Worm (Caenorhabditis elegans): ENCODE data around the gene C17F4.8.

DNA sequence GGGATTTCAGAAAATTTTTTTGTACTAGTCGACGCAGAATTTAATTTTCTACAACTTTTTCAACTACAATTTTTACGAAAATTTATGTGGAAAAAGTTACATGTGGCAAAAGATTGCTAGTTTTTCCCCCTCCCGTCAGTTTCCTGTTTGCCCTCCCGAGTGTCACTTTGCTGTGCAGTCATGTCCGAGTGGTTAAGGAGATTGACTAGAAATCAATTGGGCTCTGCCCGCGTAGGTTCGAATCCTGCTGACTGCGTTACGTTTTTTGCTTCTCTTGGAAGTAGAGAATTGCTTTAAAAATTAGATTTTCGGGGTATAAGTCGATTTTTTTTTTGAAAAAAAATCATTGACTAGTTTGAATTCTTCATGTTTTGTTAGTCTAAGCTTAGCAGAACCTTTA, 33.2 kb upstream of the C17F4.8 start:
- TF ChIP-seq unc-55 (GFP tag; optimal IDR thresholded peaks at IDR 0.05): no peak
- TF ChIP-seq C34F6.9 (tag; optimal IDR thresholded peaks at IDR 0.05): no peak
- no peak for TF ChIP-seq ama-1 (optimal IDR thresholded peaks at IDR 0.05)
- no peak for TF ChIP-seq egl-27 (tag; optimal IDR thresholded peaks at IDR 0.05)
- no peak for TF ChIP-seq lin-39 (tag; optimal IDR thresholded peaks at IDR 0.05)
- no peak for TF ChIP-seq dmd-4 (tag; optimal IDR thresholded peaks at IDR 0.05)
- no peak for TF ChIP-seq sma-3 (GFP tag; optimal IDR thresholded peaks at IDR 0.05)
